Worm (Caenorhabditis elegans) whole organism, L2 larva: ENCODE data around the gene Y73B3A.8.
"Not testable (repeated sequence)": the region's sequence is repeated elsewhere in the genome, so short reads cannot be mapped to it uniquely, and the experiment has no call there.

Experiments
- elt-3 ChIP-seq: sonication (generic microtip); optimal IDR thresholded peaks from 2 replicates; lab custom pipeline; 2017; ENCODE audit warnings: missing biosample characterization, missing genetic modification characterization
- lin-39 ChIP-seq: fragments of 150-350 bp; optimal IDR thresholded peaks from 2 replicates; lab custom pipeline; 2014; ENCODE audit warnings: missing biosample characterization, missing genetic modification reagents, missing genetic modification characterization
- skn-1 ChIP-seq: sonication (generic microtip); optimal IDR thresholded peaks from 2 replicates; lab custom pipeline; 2017; ENCODE audit warnings: missing biosample characterization, missing genetic modification characterization
- snpc-4 ChIP-seq: fragments of 150-350 bp; optimal IDR thresholded peaks from 2 replicates; lab custom pipeline; 2014; ENCODE audit warnings: missing biosample characterization, missing genetic modification characterization

- TF ChIP-seq elt-3 (tag; lab: Kevin White, UChicago); skn-1; lin-39 (tag; lab: Kevin White, UChicago); snpc-4 (tag; lab: Kevin White, UChicago): not testable (repeated sequence)
These were observed 36.3 kb downstream of the Y73B3A.8 start, which contains the start of gene Y73B3A.4 for ce11 chrX:104737-105136.
